Fruit fly (Drosophila melanogaster) whole organism: ENCODE data around the gene kuk.

Experiments
- CG8478 ChIP-seq: fragments of >200 bp; optimal IDR thresholded peaks from 2 replicates; lab custom pipeline; 2018; ENCODE audit warnings: inconsistent platforms
- Dll ChIP-seq: fragments of >200 bp; optimal IDR thresholded peaks from 2 replicates; lab custom pipeline; 2017
- pan ChIP-seq: fragments of >200 bp; optimal IDR thresholded peaks from 2 replicates; lab custom pipeline; 2017
- psq ChIP-seq: fragments of >200 bp; optimal IDR thresholded peaks from 2 replicates; lab custom pipeline; 2017
- usp ChIP-seq: fragments of >200 bp; optimal IDR thresholded peaks from 2 replicates; lab custom pipeline; 2017; ENCODE audit warnings: missing biosample characterization, missing genetic modification characterization, mixed read lengths

DNA sequence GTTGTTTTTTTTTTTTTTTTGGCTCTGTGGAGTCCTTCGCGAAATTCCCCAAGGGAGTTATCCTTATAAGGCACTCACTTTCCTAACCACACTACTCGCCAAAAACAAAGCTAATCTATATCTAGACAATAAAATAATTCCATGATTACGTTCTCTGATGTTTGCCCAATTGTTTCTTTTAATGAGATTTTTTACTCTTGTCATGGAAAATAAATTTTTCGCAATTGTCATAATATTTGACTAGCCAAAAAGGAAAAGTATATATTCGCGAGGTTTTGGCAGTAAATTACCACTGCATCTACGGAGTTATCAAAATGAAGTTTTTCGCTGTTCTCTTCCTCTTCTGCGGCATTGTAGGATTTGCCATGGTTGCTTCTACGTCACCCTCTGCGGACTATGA is 40.1 kb downstream of the kuk start, which contains the start of gene CG34278:
- TF ChIP-seq pan (lab: Kevin White, UChicago) = no peak
- no peak for TF ChIP-seq psq (lab: Kevin White, UChicago)
- no peak for TF ChIP-seq CG8478 (lab: Kevin White, UChicago)
- TF ChIP-seq usp (GFP tag; lab: Kevin White, UChicago) = no peak
- no peak for TF ChIP-seq Dll
